Fruit fly (Drosophila melanogaster) S2 (cell line): Measurements from ENCODE around the gene wrm2.

ENCODE experiments used
- CG8478 ChIP-seq: fragments of >200 bp; optimal IDR thresholded peaks from 2 replicates; lab custom pipeline; 2018
- CTCF ChIP-seq, 2 experiments: fragments of >200 bp; optimal IDR thresholded peaks; 2 replicates each; lab custom pipeline; 2018

wrm2 gene

dm6 chr3L:7356386-7357117, 21.5 kb upstream of the wrm2 start, which contains the start of gene CTCF:
Gene CTCF, minus strand, starts transcription at chr3L:7356713.
- TF ChIP-seq CTCF (optimal IDR thresholded peaks at IDR 0.05; lab: Kevin White, UChicago) (peak; percentile 85 to 93), CG8478 (lab: Kevin White, UChicago) (no peak)

dm6 chr3L:7349311-7349710, 14.3 kb upstream of the wrm2 start:
- TF ChIP-seq CTCF (optimal IDR thresholded peaks at IDR 0.05; lab: Kevin White, UChicago) (no peak), CG8478 (lab: Kevin White, UChicago) (no peak)

- TF ChIP-seq CG8478 (lab: Kevin White, UChicago) (no peak), CTCF (optimal IDR thresholded peaks at IDR 0.05; lab: Kevin White, UChicago) (no peak)
Observed at dm6 chr3L:7347984-7348631, 13.1 kb upstream of the wrm2 start, which contains the start of the genes Srp19 and qm. Gene Srp19, minus strand, starts transcription at chr3L:7348034. Gene qm, plus strand, starts transcription at chr3L:7348313.

- TF ChIP-seq CTCF (optimal IDR thresholded peaks at IDR 0.05; lab: Kevin White, UChicago) (no peak), CG8478 (lab: Kevin White, UChicago) (no peak)
Observed at dm6 chr3L:7346951-7347350, 11.9 kb upstream of the wrm2 start, which contains the start of gene CG14834. Gene CG14834, minus strand, starts transcription at chr3L:7347123.

- TF ChIP-seq CG8478 (lab: Kevin White, UChicago) (no peak), CTCF (optimal IDR thresholded peaks at IDR 0.05; lab: Kevin White, UChicago) (no peak)
Observed at dm6 chr3L:7344965-7345427, 10.0 kb upstream of the wrm2 start, which contains the start of gene Cln7. Gene Cln7, minus strand, starts transcription at chr3L:7345183.

dm6 chr3L:7344001-7344400, 9.0 kb upstream of the wrm2 start:
- TF ChIP-seq CTCF (optimal IDR thresholded peaks at IDR 0.05; lab: Kevin White, UChicago) (no peak), CG8478 (lab: Kevin White, UChicago) (no peak)

dm6 chr3L:7339216-7339742, 4.3 kb upstream of the wrm2 start, which contains the start of the genes lark and eco:
Gene lark, plus strand, starts transcription at chr3L:7339266.
Gene eco, minus strand, starts transcription at chr3L:7339340.
- no peak for TF ChIP-seq CG8478 (lab: Kevin White, UChicago)
- TF ChIP-seq CTCF (optimal IDR thresholded peaks at IDR 0.05; lab: Kevin White, UChicago): no peak

dm6 chr3L:7338786-7339185, 3.8 kb upstream of the wrm2 start:
- no peak for TF ChIP-seq CTCF (optimal IDR thresholded peaks at IDR 0.05; lab: Kevin White, UChicago)
- no peak for TF ChIP-seq CG8478 (lab: Kevin White, UChicago)

dm6 chr3L:7328567-7329253, 6.3 kb downstream of the wrm2 start, which contains the start of the genes mrva, CG42307 and mus312:
Gene mrva, minus strand, starts transcription at chr3L:7328842.
Gene CG42307, plus strand, starts transcription at chr3L:7329132.
Gene mus312, plus strand, starts transcription at chr3L:7329132.
- TF ChIP-seq CG8478 (lab: Kevin White, UChicago) (no peak), CTCF (optimal IDR thresholded peaks at IDR 0.05; lab: Kevin White, UChicago) (no peak)

- TF ChIP-seq CG8478 (lab: Kevin White, UChicago) (no peak), CTCF (optimal IDR thresholded peaks at IDR 0.05; lab: Kevin White, UChicago) (no peak)
Observed at dm6 chr3L:7326676-7327075, 8.3 kb downstream of the wrm2 start.

- TF ChIP-seq CTCF (optimal IDR thresholded peaks at IDR 0.05; lab: Kevin White, UChicago) (no peak), CG8478 (lab: Kevin White, UChicago) (no peak)
Observed at dm6 chr3L:7323348-7323747, 11.7 kb downstream of the wrm2 start, which contains the start of the genes RhoGEF4 and Rint1. Gene RhoGEF4, minus strand, starts transcription at chr3L:7323411. Gene Rint1, plus strand, starts transcription at chr3L:7323619.

- no peak for TF ChIP-seq CG8478 (lab: Kevin White, UChicago)
- no peak for TF ChIP-seq CTCF (optimal IDR thresholded peaks at IDR 0.05; lab: Kevin White, UChicago)
Observed at dm6 chr3L:7319768-7320167, 15.3 kb downstream of the wrm2 start, which contains the start of gene CG8607. Gene CG8607, plus strand, starts transcription at chr3L:7320068.

dm6 chr3L:7314133-7314532, 20.9 kb downstream of the wrm2 start:
- TF ChIP-seq CTCF (optimal IDR thresholded peaks at IDR 0.05; lab: Kevin White, UChicago) (no peak), CG8478 (lab: Kevin White, UChicago) (no peak)
